Fruit fly (Drosophila melanogaster) S2 (cell line): ENCODE measurements around the gene CG45061.

Experiments
- CG8478 ChIP-seq: fragments of >200 bp; optimal IDR thresholded peaks from 2 replicates; lab custom pipeline; 2018
- CTCF ChIP-seq, 2 experiments: fragments of >200 bp; optimal IDR thresholded peaks; 2 replicates each; lab custom pipeline; 2018

CG45061 gene

DNA sequence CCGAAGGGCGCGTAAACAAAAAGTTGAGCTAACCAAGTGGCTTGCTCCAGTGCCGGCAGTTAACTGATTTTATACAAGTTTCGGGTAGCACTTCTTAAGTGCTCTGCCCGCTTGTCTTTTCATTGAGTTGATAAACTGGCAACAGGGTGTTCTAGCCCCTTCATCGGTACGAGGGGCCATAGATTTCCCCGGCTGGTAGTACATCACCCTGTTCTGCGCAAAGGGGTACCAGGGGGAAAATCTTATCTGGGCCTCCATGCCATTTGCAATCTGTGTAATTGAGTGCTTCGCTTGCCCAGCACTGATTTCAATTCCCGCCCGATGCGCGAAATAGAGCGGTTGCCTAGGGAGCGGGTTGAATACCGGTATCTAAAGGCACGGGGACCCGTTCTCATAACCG lies at the start of gene CG45061:
CG45061 (minus strand) TSS at position 71 of the 400 bp plus-strand sequence.
- no peak for TF ChIP-seq CG8478
- TF ChIP-seq CTCF (optimal IDR thresholded peaks at IDR 0.05; lab: Kevin White, UChicago) = no peak

DNA sequence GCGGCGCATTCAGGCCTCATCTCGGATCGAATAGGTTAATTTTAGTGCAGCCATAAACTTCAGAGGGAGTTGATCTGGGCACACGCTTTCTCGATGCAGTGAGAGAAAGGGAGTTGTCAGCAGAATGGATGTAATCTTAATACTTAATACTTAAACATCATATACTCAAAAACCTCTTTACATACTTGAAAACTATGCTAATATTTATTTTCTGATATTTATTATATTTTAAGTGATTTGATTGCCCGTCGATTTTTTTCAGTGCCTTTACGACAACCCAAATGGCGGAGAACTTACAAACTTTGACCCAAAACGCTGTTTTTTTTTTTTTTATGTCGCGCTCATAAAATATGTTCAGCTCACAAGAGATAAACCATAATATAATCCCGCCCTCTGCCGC lies 40.2 kb upstream of the CG45061 start:
- no peak for TF ChIP-seq CG8478
- TF ChIP-seq CTCF (optimal IDR thresholded peaks at IDR 0.05; lab: Kevin White, UChicago) = no peak

DNA sequence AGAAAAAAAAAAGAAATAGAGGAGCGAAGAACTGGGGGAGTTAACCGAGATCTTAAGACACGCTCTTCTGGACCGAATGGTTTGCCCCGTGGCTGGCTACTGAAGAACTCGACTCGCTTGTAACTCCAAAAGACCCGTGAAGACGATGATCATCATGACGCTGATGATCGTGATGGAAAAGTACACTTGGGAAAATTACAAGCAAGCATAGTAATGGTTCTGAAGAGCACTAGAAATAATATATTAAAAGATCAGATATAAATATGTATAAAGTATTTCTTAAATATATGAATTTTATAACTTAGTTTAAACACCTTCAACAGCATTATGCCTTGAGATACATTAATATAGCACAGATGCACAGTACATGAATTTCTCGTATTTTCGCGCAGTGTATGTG lies 39.5 kb upstream of the CG45061 start, which contains the start of gene CG1986:
CG1986 (minus strand) TSS at position 101 of the 400 bp plus-strand sequence.
- TF ChIP-seq CTCF (optimal IDR thresholded peaks at IDR 0.05; lab: Kevin White, UChicago) = no peak

DNA sequence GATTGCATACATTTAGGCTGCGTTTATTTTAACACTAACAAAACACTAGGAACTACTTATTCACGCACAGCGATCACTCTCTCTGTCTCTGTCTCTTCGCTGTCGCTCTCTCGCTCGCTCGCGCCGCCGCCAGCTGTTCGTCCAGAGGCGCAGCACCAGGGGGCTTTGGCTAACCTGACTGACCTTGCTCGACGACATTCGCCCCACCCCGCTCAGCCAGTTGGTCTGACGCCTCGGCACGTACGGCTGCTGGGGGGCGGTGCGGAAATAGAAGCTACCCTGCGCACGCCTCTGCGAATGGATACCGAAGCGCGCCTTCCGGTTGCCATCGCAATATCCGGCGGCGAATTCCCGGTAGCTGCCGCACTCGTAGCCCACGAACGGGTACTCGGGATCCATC lies 37.9 kb upstream of the CG45061 start:
- TF ChIP-seq CG8478 = no peak
- no peak for TF ChIP-seq CTCF (optimal IDR thresholded peaks at IDR 0.05; lab: Kevin White, UChicago)

DNA sequence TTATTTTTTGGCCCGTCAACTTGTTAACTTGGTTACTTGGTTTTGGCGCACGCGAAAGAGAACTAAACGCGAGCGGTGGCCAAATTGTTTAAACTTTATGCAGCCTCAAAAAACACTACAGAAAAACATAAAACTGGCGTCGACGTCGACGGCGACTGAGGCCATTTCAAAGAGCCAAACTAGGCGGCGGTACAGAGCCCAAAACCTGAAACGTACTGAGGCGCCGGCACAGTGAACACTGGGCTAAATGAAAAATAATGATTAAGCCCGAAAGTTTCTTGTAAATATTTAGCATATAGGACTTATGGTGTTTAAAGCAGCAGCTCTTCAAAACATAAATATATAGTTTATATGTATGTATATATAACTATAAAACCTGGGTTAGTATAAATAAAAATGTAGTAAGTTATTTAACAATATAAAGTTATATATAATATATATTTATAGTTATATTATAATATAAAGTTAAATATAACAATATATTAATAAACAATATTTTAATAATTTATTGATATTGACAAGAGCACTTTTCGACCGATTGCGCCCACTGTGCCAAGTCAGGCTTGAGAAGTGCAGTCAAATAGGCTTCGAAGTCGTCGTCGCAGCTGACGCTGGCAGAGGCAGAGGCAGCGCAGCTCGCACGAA lies 28.2 kb upstream of the CG45061 start, which contains the start of gene CG15249:
CG15249 (minus strand) TSS at position 51 of the 645 bp plus-strand sequence.
- TF ChIP-seq CG8478 (no peak), CTCF (optimal IDR thresholded peaks at IDR 0.05; lab: Kevin White, UChicago) (no peak)

DNA sequence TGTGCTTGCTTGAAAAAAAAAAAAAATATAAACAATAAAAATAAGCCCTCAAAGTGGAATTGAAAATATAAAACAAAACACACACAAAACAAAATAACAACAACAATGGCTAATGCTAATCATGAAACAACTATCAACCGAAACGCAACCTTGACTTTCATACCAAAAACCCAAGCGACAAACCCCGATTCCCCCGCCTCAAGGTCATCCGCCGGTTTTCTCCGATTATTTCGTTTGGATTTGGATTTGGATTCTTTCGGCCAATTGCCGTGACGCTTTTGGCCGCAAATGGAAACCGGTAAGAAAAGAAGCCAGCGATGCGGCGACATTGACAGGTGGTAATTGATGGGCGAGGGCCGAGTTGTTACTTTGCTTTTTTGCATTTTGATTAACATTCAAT lies 26.1 kb upstream of the CG45061 start:
- TF ChIP-seq CTCF (optimal IDR thresholded peaks at IDR 0.05; lab: Kevin White, UChicago) (no peak), CG8478 (no peak)

DNA sequence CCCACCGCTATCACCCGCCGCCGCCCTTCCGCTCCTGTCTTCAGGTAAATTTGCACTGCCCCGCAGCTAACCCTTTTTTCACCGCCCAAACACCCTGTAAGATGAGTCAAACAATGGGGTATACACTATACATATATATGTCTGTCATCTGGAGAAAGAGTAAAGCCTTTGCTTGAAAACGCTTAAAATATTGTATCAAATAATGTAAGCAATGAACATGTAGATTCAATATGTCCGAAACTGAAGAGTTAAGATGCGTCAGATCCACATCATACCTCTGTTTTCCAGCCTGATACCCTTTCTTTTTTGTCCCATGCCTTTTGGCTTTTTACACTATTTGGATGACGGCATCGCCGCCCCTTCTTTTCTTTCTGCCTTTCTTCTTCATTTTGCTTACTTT lies 21.3 kb upstream of the CG45061 start:
- TF ChIP-seq CG8478 (no peak), CTCF (optimal IDR thresholded peaks at IDR 0.05; lab: Kevin White, UChicago) (no peak)

DNA sequence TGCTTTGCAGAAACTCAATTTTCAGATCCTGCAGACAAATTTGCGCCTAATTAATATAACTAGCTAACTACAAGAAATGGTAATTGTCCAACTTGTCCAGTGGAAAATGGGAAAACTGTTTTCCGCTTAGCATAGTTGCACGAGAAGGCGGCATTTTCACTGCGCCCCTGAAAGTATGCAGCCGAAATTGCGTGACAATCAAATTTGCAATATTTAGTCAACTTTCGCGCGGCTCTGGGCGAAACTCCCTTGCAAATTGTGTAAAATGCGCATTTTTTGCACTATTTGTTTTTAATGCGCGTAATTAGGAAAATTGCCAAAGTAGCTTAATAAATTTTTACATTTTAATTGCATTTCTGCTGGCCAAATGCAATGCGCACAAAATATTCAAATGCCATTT lies 18.2 kb upstream of the CG45061 start:
- TF ChIP-seq CTCF (optimal IDR thresholded peaks at IDR 0.05; lab: Kevin White, UChicago) (no peak), CG8478 (no peak)

DNA sequence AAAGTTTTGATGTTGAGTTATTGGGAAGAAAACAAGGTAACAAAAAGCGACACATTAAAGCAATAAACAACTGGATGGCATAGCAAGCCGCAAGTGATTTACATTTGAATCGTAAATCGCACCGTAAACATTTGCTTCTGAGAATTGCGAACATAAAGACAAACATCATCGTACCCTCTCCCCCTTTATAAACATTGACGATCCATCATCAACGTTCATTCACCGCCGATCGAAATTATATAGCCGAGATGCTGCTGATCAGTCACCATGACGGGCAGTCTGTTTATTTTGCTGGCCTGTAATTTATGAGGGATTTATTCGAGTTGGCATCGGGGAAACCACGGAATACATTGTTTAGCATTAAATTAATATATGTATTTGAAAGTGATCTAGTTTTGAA lies 13.9 kb upstream of the CG45061 start:
- TF ChIP-seq CTCF (optimal IDR thresholded peaks at IDR 0.05; lab: Kevin White, UChicago) (no peak), CG8478 (no peak)

DNA sequence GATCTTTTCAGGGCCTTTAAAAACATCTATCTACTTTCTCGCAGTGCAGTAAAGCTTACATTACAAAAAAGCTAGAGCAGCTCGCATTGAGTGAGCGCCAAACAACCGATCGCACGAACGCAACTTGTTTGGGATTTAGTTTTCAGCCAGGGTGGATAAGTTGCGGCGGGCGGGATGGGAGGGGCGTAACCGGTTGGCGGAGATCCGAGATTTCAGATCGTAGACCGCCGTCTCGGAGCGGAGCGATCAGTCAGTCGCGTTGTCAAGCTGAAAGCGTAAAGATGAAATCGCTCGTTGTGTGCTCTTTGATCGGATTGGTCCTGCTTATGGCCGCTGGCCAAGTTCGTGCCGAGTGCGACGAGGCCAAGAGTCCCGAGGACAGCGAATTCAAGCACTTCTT lies 12.7 kb upstream of the CG45061 start, which contains the start of gene CG9691:
CG9691 (plus strand) TSS at position 222 of the 400 bp plus-strand sequence.
- TF ChIP-seq CG8478 (no peak), CTCF (optimal IDR thresholded peaks at IDR 0.05; lab: Kevin White, UChicago) (no peak)

DNA sequence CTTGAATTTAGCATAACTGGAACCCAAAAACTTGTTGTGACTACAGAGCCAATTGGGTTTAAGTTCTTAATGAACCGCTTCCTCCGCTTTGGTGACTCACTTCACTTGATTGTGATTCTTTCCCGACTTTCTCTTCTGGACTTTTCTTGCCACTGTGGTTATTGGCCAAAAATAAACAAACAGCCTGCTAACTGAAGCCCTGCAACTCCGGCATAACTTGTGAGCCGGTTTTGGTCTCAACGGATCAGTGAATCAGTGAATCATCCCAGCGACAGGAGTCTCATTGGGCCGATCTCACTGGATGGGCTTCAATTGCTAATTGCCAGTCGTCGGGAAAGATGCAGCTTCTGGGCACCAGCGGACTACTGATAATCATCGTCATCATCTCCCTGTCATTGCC lies 11.4 kb upstream of the CG45061 start:
- no peak for TF ChIP-seq CG8478
- no peak for TF ChIP-seq CTCF (optimal IDR thresholded peaks at IDR 0.05; lab: Kevin White, UChicago)

DNA sequence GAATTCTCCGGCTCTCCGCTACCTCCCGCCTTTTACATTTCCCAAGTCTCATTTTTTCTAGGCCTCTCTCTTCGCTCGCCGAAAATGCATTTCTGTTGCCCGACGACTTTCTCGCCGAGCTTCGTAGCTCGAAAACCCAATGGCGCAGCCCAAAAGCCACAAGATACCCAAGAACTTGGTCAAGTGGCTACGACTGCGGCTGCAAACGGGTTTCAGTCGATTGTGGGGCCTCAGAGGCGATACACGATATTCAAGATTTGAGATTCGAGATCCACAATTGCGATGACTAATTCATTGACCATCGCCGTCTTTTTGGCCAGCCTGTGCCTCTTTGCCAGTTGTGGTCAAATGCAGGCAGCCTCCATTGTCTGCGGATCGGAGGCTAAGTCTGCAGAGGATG lies 10.2 kb upstream of the CG45061 start, which contains the start of gene CG9689:
CG9689 (plus strand) TSS at position 208 of the 400 bp plus-strand sequence.
- no peak for TF ChIP-seq CG8478
- no peak for TF ChIP-seq CTCF (optimal IDR thresholded peaks at IDR 0.05; lab: Kevin White, UChicago)

DNA sequence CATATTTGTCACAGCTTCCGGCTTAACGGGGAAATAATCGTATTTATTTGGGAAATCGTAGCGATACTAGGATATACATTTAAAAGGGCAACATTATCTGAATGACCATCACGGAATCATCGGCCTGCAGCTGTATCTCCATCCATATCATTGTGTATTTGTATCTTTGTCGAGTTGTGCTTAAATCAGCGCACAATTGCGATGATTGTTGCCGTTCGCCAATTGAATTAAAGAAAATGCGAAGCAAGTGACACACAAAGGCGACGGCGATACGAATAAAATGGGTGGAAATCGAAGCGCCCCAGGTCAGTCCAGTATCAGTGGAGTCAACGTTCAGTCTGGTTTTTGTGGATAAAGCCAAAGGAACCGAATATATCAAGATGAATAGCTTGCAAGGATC lies 8.1 kb upstream of the CG45061 start, which contains the start of gene CG9686:
CG9686 (plus strand) TSS at position 301 of the 400 bp plus-strand sequence.
- TF ChIP-seq CG8478 (no peak), CTCF (optimal IDR thresholded peaks at IDR 0.05; lab: Kevin White, UChicago) (no peak)

DNA sequence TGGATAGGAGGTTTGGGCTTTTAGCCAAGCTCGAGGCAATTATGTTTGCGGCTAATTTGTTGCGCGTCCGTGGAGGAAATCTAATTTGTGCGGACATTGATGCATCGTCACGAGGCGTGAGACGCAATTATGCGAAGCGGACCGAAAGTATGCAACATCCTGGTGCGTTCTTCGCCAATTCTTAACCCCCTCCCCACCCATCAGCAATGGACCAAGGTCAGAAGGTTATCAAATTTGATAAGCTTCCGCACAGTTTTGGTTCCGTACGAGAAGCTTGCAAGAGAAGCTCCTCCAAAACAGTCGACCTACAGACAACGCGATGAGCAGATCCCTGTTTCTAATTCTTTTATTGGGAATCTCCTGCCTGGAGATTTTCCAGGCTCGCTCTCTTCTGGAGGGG lies 6.6 kb upstream of the CG45061 start, which contains the start of gene CG1468:
CG1468 (plus strand) TSS at position 298 of the 400 bp plus-strand sequence.
- TF ChIP-seq CTCF (optimal IDR thresholded peaks at IDR 0.05; lab: Kevin White, UChicago) = no peak
- no peak for TF ChIP-seq CG8478

DNA sequence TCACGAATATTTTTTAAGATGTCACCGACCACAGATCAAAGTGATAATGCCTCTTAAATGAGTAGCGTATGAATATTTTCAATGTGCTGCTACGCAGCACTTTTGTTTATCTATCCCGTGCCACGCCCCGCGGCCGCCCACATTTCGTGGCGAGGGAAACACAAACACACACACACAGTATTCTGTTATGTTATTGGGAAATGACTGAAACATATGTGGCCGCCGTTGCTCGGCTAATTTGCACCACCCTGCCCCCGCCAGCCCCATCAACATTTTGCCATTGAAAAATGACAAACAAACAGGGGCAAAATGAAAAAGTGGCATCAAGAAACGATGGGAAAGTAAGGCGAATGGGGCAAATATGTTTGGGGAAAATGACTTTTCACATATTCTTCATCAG lies 5.7 kb upstream of the CG45061 start:
- TF ChIP-seq CG8478 (no peak), CTCF (optimal IDR thresholded peaks at IDR 0.05; lab: Kevin White, UChicago) (no peak)

DNA sequence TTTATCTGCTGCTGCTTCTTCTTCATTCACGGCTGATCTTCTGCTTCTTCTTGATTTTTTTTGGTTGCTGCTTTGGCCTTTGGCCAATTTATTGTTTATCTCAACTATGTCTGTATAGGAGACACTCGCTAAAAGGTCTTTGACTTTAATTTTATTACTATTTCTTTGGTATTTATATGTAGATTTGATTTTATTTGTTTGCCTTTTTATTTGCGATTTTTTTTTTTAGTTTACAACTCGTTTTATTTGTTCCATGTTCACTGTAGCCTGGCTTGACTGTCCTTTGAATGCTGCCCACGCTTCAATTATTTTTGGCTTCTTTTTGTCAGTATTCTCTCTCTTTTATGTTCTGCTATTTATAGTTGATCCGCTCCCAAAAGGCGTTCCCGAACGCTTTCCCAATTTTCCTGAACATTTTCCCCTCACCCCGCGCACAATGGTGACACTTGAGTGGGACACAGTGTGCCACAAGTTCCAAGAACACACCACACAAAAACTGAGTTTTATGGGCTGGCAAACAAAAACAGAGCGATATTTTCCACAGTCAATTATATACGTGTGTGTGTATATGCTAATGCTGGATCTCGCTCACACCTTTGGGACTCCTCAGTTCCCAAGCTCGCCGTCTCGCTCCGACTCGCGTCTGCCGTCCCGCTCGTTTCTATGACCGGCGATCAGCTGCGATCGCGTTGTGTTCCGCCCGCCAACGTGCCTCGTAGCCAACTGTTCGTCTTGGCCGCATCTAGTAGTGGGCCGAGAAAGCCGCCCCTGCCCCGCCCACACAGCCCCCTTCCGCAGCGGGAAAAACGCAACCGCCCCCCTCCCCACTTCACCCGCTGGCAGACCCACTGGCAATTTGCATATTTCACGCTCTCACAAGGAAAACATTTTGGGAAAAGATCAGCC lies 4.7 kb upstream of the CG45061 start, which contains the start of gene CG15247:
CG15247 (minus strand) TSS at position 725 of the 906 bp plus-strand sequence.
- TF ChIP-seq CG8478 = no peak
- TF ChIP-seq CTCF (optimal IDR thresholded peaks at IDR 0.05; lab: Kevin White, UChicago) = no peak
